Fruit fly (Drosophila melanogaster) whole organism, embryonic: ENCODE data around the gene geko.

ENCODE experiments used
- ATbp ChIP-seq: fragments of 200-800 bp; sonication (Bioruptor generic); optimal IDR thresholded peaks from 2 replicates; lab custom pipeline; 2017; ENCODE audit warnings: missing biosample characterization, mild to moderate bottlenecking, missing genetic modification characterization, missing genetic modification reagents
- Ada2b ChIP-seq: fragments of 200-800 bp; sonication (Bioruptor generic); IDR thresholded peaks from 2 replicates; pipeline ENCODE4 v1.3.6; 2022; ENCODE audit warnings: missing biosample characterization, missing genetic modification characterization
- Atf3 ChIP-seq: fragments of 200-800 bp; sonication (Bioruptor generic); optimal IDR thresholded peaks from 3 replicates; lab custom pipeline; 2016; ENCODE audit warnings: missing biosample characterization, missing genetic modification characterization
- CG11696 ChIP-seq: fragments of 200-800 bp; sonication (Bioruptor generic); IDR thresholded peaks from 2 replicates; pipeline ENCODE4 v1.3.6; 2022; ENCODE audit warnings: missing biosample characterization, missing genetic modification characterization
- CG12299 ChIP-seq: fragments of 200-800 bp; sonication (Bioruptor generic); optimal IDR thresholded peaks from 2 replicates; lab custom pipeline; 2018; ENCODE audit warnings: missing biosample characterization, mild to moderate bottlenecking, missing genetic modification characterization
- CG12744 ChIP-seq: fragments of 200-800 bp; sonication (Bioruptor generic); optimal IDR thresholded peaks from 2 replicates; lab custom pipeline; 2016; ENCODE audit warnings: missing biosample characterization, missing genetic modification characterization
- CG13296 ChIP-seq: fragments of 200-800 bp; sonication (Bioruptor generic); optimal IDR thresholded peaks from 3 replicates; lab custom pipeline; 2018; ENCODE audit warnings: missing biosample characterization, mild to moderate bottlenecking, missing genetic modification characterization
- CG14441 ChIP-seq: fragments of 200-800 bp; sonication (Bioruptor generic); IDR thresholded peaks from 2 replicates; pipeline ENCODE4 v1.3.6; 2022; ENCODE audit warnings: missing biosample characterization, missing genetic modification characterization
- CG1529 ChIP-seq: fragments of 200-800 bp; sonication (Bioruptor generic); optimal IDR thresholded peaks from 3 replicates; lab custom pipeline; 2018; ENCODE audit warnings: missing biosample characterization, missing genetic modification characterization
- CG15514 ChIP-seq: fragments of 200-800 bp; sonication (Bioruptor generic); optimal IDR thresholded peaks from 3 replicates; lab custom pipeline; 2017; ENCODE audit warnings: missing biosample characterization, missing genetic modification characterization, mild to moderate bottlenecking, moderate library complexity, missing genetic modification reagents
- CG17912 ChIP-seq: fragments of 200-800 bp; sonication (Bioruptor generic); optimal IDR thresholded peaks from 2 replicates; lab custom pipeline; 2018; ENCODE audit warnings: missing biosample characterization, mild to moderate bottlenecking, missing genetic modification characterization
- CG2875 ChIP-seq: fragments of 200-800 bp; sonication (Bioruptor generic); optimal IDR thresholded peaks from 2 replicates; lab custom pipeline; 2017; ENCODE audit warnings: missing biosample characterization, mild to moderate bottlenecking, missing genetic modification characterization, missing genetic modification reagents
- CG2889 ChIP-seq: fragments of 200-800 bp; sonication (Bioruptor generic); IDR thresholded peaks from 3 replicates; pipeline ENCODE4 v1.3.6; 2022; ENCODE audit warnings: missing biosample characterization, missing genetic modification characterization
- CG3065 ChIP-seq: fragments of 200-800 bp; sonication (Bioruptor generic); optimal IDR thresholded peaks from 2 replicates; lab custom pipeline; 2016; ENCODE audit warnings: missing biosample characterization, missing genetic modification characterization
- CG32772 ChIP-seq: fragments of 200-800 bp; sonication (Bioruptor generic); IDR thresholded peaks from 2 replicates; pipeline ENCODE4 v1.3.6; 2022; ENCODE audit warnings: missing biosample characterization, missing genetic modification characterization
- CG34376 ChIP-seq: fragments of 200-800 bp; sonication (Bioruptor generic); optimal IDR thresholded peaks from 2 replicates; lab custom pipeline; 2018; ENCODE audit warnings: missing biosample characterization, mild to moderate bottlenecking, missing genetic modification characterization
- CG4328 ChIP-seq: fragments of 200-800 bp; sonication (Bioruptor generic); optimal IDR thresholded peaks from 3 replicates; lab custom pipeline; 2017; ENCODE audit warnings: missing biosample characterization, missing genetic modification reagents, missing genetic modification characterization
- CG4404 ChIP-seq: fragments of 200-800 bp; sonication (Bioruptor generic); IDR thresholded peaks from 2 replicates; pipeline ENCODE4 v1.3.6; 2022; ENCODE audit warnings: missing biosample characterization, missing genetic modification characterization
- CG6175 ChIP-seq: fragments of 200-800 bp; sonication (Bioruptor generic); IDR thresholded peaks from 3 replicates; pipeline ENCODE4 v1.3.6; 2022; ENCODE audit warnings: missing biosample characterization, missing genetic modification characterization
- CG6765 ChIP-seq: fragments of 200-800 bp; sonication (Bioruptor generic); optimal IDR thresholded peaks from 3 replicates; lab custom pipeline; 2017; ENCODE audit warnings: missing biosample characterization, mild to moderate bottlenecking, missing genetic modification characterization
- CG6791 ChIP-seq: fragments of 200-800 bp; sonication (Bioruptor generic); IDR thresholded peaks from 3 replicates; pipeline ENCODE4 v1.3.6; 2022; ENCODE audit warnings: missing biosample characterization, missing genetic modification characterization; ENCODE audit not compliant: partially characterized antibody
- CG6813 ChIP-seq: fragments of 200-800 bp; sonication (Bioruptor generic); optimal IDR thresholded peaks from 2 replicates; lab custom pipeline; 2017; ENCODE audit warnings: missing biosample characterization, missing genetic modification characterization, mild to moderate bottlenecking, moderate library complexity, missing genetic modification reagents
- CG7987 ChIP-seq: fragments of 200-800 bp; sonication (Bioruptor generic); optimal IDR thresholded peaks from 2 replicates; lab custom pipeline; 2018; ENCODE audit warnings: missing biosample characterization, mild to moderate bottlenecking, missing genetic modification characterization, moderate library complexity
- CG8388 ChIP-seq: fragments of 200-800 bp; sonication (Bioruptor generic); optimal IDR thresholded peaks from 2 replicates; lab custom pipeline; 2019; ENCODE audit warnings: missing biosample characterization, mild to moderate bottlenecking, missing genetic modification characterization, moderate library complexity
- Ets65A ChIP-seq: fragments of 200-800 bp; sonication (Bioruptor generic); peaks from one replicate; lab custom pipeline; 2016; ENCODE audit warnings: missing biosample characterization, missing genetic modification characterization
- Gsc ChIP-seq: fragments of 200-800 bp; sonication (Bioruptor generic); IDR thresholded peaks from 2 replicates; pipeline ENCODE4 v1.3.6; 2022; ENCODE audit warnings: missing biosample characterization, missing genetic modification characterization
- HHEX ChIP-seq: fragments of 200-800 bp; sonication (Bioruptor generic); optimal IDR thresholded peaks from 3 replicates; lab custom pipeline; 2017; ENCODE audit warnings: missing biosample characterization, mild to moderate bottlenecking, missing genetic modification characterization, missing genetic modification reagents
- HmgD ChIP-seq: fragments of 200-800 bp; sonication (Bioruptor generic); optimal IDR thresholded peaks from 3 replicates; lab custom pipeline; 2016; ENCODE audit warnings: missing biosample characterization, missing genetic modification characterization
- Mad ChIP-seq: fragments of 200-800 bp; sonication (Bioruptor generic); optimal IDR thresholded peaks from 2 replicates; lab custom pipeline; 2016; ENCODE audit warnings: missing biosample characterization, missing genetic modification characterization
- NC2α ChIP-seq: fragments of 200-800 bp; sonication (Bioruptor generic); optimal IDR thresholded peaks from 2 replicates; lab custom pipeline; 2016; ENCODE audit warnings: missing biosample characterization, missing genetic modification characterization
- NC2β ChIP-seq: fragments of 200-800 bp; sonication (Bioruptor generic); optimal IDR thresholded peaks from 2 replicates; lab custom pipeline; 2016; ENCODE audit warnings: missing biosample characterization, missing genetic modification characterization
- NFAT ChIP-seq: fragments of 200-800 bp; sonication (Bioruptor generic); IDR thresholded peaks from 2 replicates; pipeline ENCODE4 v1.3.6; 2022; ENCODE audit warnings: missing biosample characterization, missing genetic modification characterization
- NfI ChIP-seq: fragments of 200-800 bp; sonication (Bioruptor generic); optimal IDR thresholded peaks from 3 replicates; lab custom pipeline; 2018; ENCODE audit warnings: missing biosample characterization, mild to moderate bottlenecking, missing genetic modification characterization, moderate library complexity
- PHDP ChIP-seq: fragments of 200-800 bp; sonication (Bioruptor generic); optimal IDR thresholded peaks from 3 replicates; lab custom pipeline; 2018; ENCODE audit warnings: missing biosample characterization, mild to moderate bottlenecking, missing genetic modification characterization, moderate library complexity
- Sry-δ ChIP-seq: fragments of 200-800 bp; sonication (Bioruptor generic); optimal IDR thresholded peaks from 2 replicates; lab custom pipeline; 2016; ENCODE audit warnings: missing biosample characterization, missing genetic modification characterization
- Vsx1 ChIP-seq: fragments of 200-800 bp; sonication (Bioruptor generic); optimal IDR thresholded peaks from 2 replicates; lab custom pipeline; 2017; ENCODE audit warnings: missing biosample characterization, mild to moderate bottlenecking, missing genetic modification characterization, missing genetic modification reagents
- YL-1 ChIP-seq: fragments of 200-800 bp; sonication (Bioruptor generic); optimal IDR thresholded peaks from 3 replicates; lab custom pipeline; 2017; ENCODE audit warnings: missing biosample characterization, mild to moderate bottlenecking, missing genetic modification characterization
- cad ChIP-seq: fragments of >200 bp; optimal IDR thresholded peaks from 2 replicates; lab custom pipeline; 2017; ENCODE audit warnings: missing biosample characterization, missing genetic modification characterization
- chif ChIP-seq, 2 experiments: fragments of 200-800 bp; sonication (Bioruptor generic); optimal IDR thresholded peaks; 3 replicates each; lab custom pipeline; 2016; ENCODE audit warnings: missing biosample characterization in 2 of 2, missing genetic modification characterization in 2 of 2
- chn ChIP-seq: fragments of 200-800 bp; sonication (Bioruptor generic); optimal IDR thresholded peaks from 2 replicates; lab custom pipeline; 2016; ENCODE audit warnings: missing biosample characterization, missing genetic modification characterization
- croc ChIP-seq: fragments of 200-800 bp; sonication (Bioruptor generic); conservative IDR thresholded peaks from 3 replicates; pipeline ENCODE4 v1.3.6; 2022; ENCODE audit warnings: missing biosample characterization, missing genetic modification characterization
- gcm ChIP-seq: fragments of 200-800 bp; sonication (Bioruptor generic); optimal IDR thresholded peaks from 2 replicates; lab custom pipeline; 2019; ENCODE audit warnings: missing biosample characterization, mild to moderate bottlenecking, missing genetic modification characterization, moderate library complexity
- ham ChIP-seq: fragments of 200-800 bp; sonication (Bioruptor generic); IDR thresholded peaks from 2 replicates; pipeline ENCODE4 v1.3.6; 2022; ENCODE audit warnings: missing biosample characterization, missing genetic modification characterization
- lmd ChIP-seq: fragments of 200-800 bp; sonication (Bioruptor generic); IDR thresholded peaks from 2 replicates; pipeline ENCODE4 v1.3.6; 2022; ENCODE audit warnings: missing biosample characterization, missing genetic modification characterization
- lov ChIP-seq, 2 experiments: fragments of 200-800 bp in 1 of 2; fragments of >200 bp in 1 of 2; sonication (Bioruptor generic) in 1 of 2; IDR thresholded peaks in 1 of 2; optimal IDR thresholded peaks in 1 of 2; 2 replicates in 1 of 2; 3 replicates in 1 of 2; pipeline versions ENCODE4 v1.3.6 to Lab custom; 2017 to 2022; ENCODE audit warnings: missing biosample characterization in 1 of 2, missing genetic modification characterization in 1 of 2
- mam ChIP-seq: fragments of 200-800 bp; sonication (Bioruptor generic); optimal IDR thresholded peaks from 3 replicates; lab custom pipeline; 2016; ENCODE audit warnings: missing biosample characterization, missing genetic modification characterization
- salm ChIP-seq: fragments of 200-800 bp; sonication (Bioruptor generic); optimal IDR thresholded peaks from 2 replicates; lab custom pipeline; 2018; ENCODE audit warnings: missing biosample characterization, mild to moderate bottlenecking, missing genetic modification characterization
- sd ChIP-seq: fragments of 200-800 bp; sonication (Bioruptor generic); optimal IDR thresholded peaks from 3 replicates; lab custom pipeline; 2018; ENCODE audit warnings: missing biosample characterization, mild to moderate bottlenecking, missing genetic modification characterization, moderate library complexity
- wdn ChIP-seq: fragments of 200-800 bp; sonication (Bioruptor generic); IDR thresholded peaks from 2 replicates; pipeline ENCODE4 v1.3.6; 2022; ENCODE audit warnings: missing biosample characterization, missing genetic modification characterization

Gene geko

dm6 chr3L:18185542-18186312, 46.5 kb downstream of the geko start, which contains the start of gene hid (continued):
- TF ChIP-seq NC2α (GFP tag; lab: Kevin White, UChicago) (peak; percentile 63), Sry-δ (GFP tag; lab: Kevin White, UChicago) (peak; percentile 36), Ets65A (GFP tag; lab: Kevin White, UChicago) (peak; percentile 98), Ada2b (GFP tag; lab: Robert Waterston, UW) (peak; percentile 79), CG17912 (GFP tag; lab: Kevin White, UChicago) (peak; percentile 52), CG4404 (GFP tag; lab: Robert Waterston, UW) (peak; percentile 85), CG32772 (peak; percentile 89), mam (GFP tag; lab: Kevin White, UChicago) (peak; percentile 81), sd (tag; lab: Kevin White, UChicago) (peak; percentile 73), wdn (peak; percentile 61), Vsx1 (GFP tag; lab: Kevin White, UChicago) (peak; percentile 73), CG2875 (peak; percentile 67), HHEX (GFP tag; lab: Kevin White, UChicago) (peak; percentile 69), CG4328 (GFP tag; lab: Kevin White, UChicago) (peak; percentile 71), CG13296 (GFP tag; lab: Kevin White, UChicago) (peak; percentile 60), NFAT (GFP tag; lab: Robert Waterston, UW) (no peak), CG12299 (tag; lab: Kevin White, UChicago) (peak; percentile 60), CG15514 (GFP tag; lab: Kevin White, UChicago) (peak; percentile 28), lmd (GFP tag; lab: Robert Waterston, UW) (peak; percentile 82), CG6765 (peak; percentile 47), CG34376 (GFP tag; lab: Kevin White, UChicago) (peak; percentile 56), CG8388 (GFP tag; lab: Kevin White, UChicago) (peak; percentile 72), gcm (GFP tag; lab: Kevin White, UChicago) (peak; percentile 83), CG6791 (GFP tag; lab: Robert Waterston, UW) (peak; percentile 54; the same call in 1 of the 3 replicates), CG7987 (peak; percentile 61), CG3065 (GFP tag; lab: Kevin White, UChicago) (peak; percentile 63), salm (peak; percentile 45), lov (optimal IDR thresholded peaks at IDR 0.05; lab: Kevin White, UChicago) (no peak), lov (GFP tag; IDR thresholded peaks at IDR 0.05; lab: Robert Waterston, UW) (peak; percentile 67; the same call in 1 of the 3 replicates), YL-1 (GFP tag; lab: Kevin White, UChicago) (peak; percentile 39), CG6813 (peak; percentile 55), PHDP (tag; lab: Kevin White, UChicago) (peak; percentile 76), chn (GFP tag; lab: Kevin White, UChicago) (peak; percentile 93), cad (GFP tag; lab: Kevin White, UChicago) (peak; percentile 1), NfI (GFP tag; lab: Kevin White, UChicago) (peak; percentile 64), Gsc (GFP tag; lab: Robert Waterston, UW) (no peak), CG6175 (GFP tag; lab: Robert Waterston, UW) (no peak), CG12744 (GFP tag; lab: Kevin White, UChicago) (peak; percentile 54), CG11696 (peak; percentile 57), Mad (peak; percentile 84), CG2889 (peak; percentile 73), CG1529 (peak; percentile 84), ATbp (GFP tag; lab: Kevin White, UChicago) (peak; percentile 79), ham (no peak), CG14441 (GFP tag; lab: Robert Waterston, UW) (peak; percentile 84), HmgD (GFP tag; lab: Kevin White, UChicago) (peak; percentile 79), NC2β (GFP tag; lab: Kevin White, UChicago) (peak; percentile 78), Atf3 (GFP tag; lab: Kevin White, UChicago) (peak; percentile 82), chif (GFP tag; optimal IDR thresholded peaks at IDR 0.05; lab: Kevin White, UChicago) (peak; percentile 64 to 93), croc (GFP tag; lab: Robert Waterston, UW) (peak; percentile 91)
